Fruit fly (Drosophila melanogaster) whole organism, embryonic: ENCODE data around the gene CG1213.

Source experiments
- Awh ChIP-seq: fragments of 200-800 bp; sonication (Bioruptor generic); IDR thresholded peaks from 2 replicates; pipeline ENCODE4, ENCODE4 v1.3.6; 2022; ENCODE audit warnings: missing biosample characterization, missing genetic modification characterization
- Blimp-1 ChIP-seq: fragments of 200-800 bp; sonication (Bioruptor generic); optimal IDR thresholded peaks from 3 replicates; lab custom pipeline; 2018; ENCODE audit warnings: missing biosample characterization, missing genetic modification characterization, mild to moderate bottlenecking, moderate library complexity, missing genetic modification reagents
- CG13894 ChIP-seq: fragments of 200-800 bp; sonication (Bioruptor generic); optimal IDR thresholded peaks from 3 replicates; lab custom pipeline; 2018; ENCODE audit warnings: missing biosample characterization, mild to moderate bottlenecking, missing genetic modification characterization, moderate library complexity
- CG14441 ChIP-seq: fragments of 200-800 bp; sonication (Bioruptor generic); IDR thresholded peaks from 2 replicates; pipeline ENCODE4 v1.3.6; 2022; ENCODE audit warnings: missing biosample characterization, missing genetic modification characterization
- CG14860 ChIP-seq: fragments of 200-800 bp; sonication (Bioruptor generic); IDR thresholded peaks from 3 replicates; pipeline ENCODE4 v1.3.6; 2022; ENCODE audit warnings: missing biosample characterization, missing genetic modification characterization; ENCODE audit not compliant: partially characterized antibody
- CG15269 ChIP-seq: fragments of 200-800 bp; sonication (Bioruptor generic); optimal IDR thresholded peaks from 2 replicates; lab custom pipeline; 2018; ENCODE audit warnings: missing biosample characterization, mild to moderate bottlenecking, missing genetic modification characterization, moderate library complexity
- CG1647 ChIP-seq: fragments of 200-800 bp; sonication (Bioruptor generic); optimal IDR thresholded peaks from 3 replicates; lab custom pipeline; 2016; ENCODE audit warnings: missing biosample characterization, missing genetic modification characterization
- CG16863 ChIP-seq: fragments of 200-800 bp; sonication (Bioruptor generic); optimal IDR thresholded peaks from 3 replicates; lab custom pipeline; 2016; ENCODE audit warnings: missing biosample characterization, missing genetic modification characterization
- CG2678 ChIP-seq: fragments of 200-800 bp; sonication (Bioruptor generic); optimal IDR thresholded peaks from 3 replicates; lab custom pipeline; 2019; ENCODE audit warnings: missing biosample characterization, mild to moderate bottlenecking, missing genetic modification characterization, moderate library complexity
- CG2889 ChIP-seq: fragments of 200-800 bp; sonication (Bioruptor generic); IDR thresholded peaks from 3 replicates; pipeline ENCODE4 v1.3.6; 2022; ENCODE audit warnings: missing biosample characterization, missing genetic modification characterization
- CG31224 ChIP-seq: fragments of 200-800 bp; sonication (Bioruptor generic); IDR thresholded peaks from 2 replicates; pipeline ENCODE4 v1.3.6; 2022; ENCODE audit warnings: missing biosample characterization, missing genetic modification characterization
- CG31388 ChIP-seq: fragments of 200-800 bp; sonication (Bioruptor generic); optimal IDR thresholded peaks from 2 replicates; lab custom pipeline; 2016; ENCODE audit warnings: missing biosample characterization, missing genetic modification characterization
- CG6272 ChIP-seq: fragments of 200-800 bp; sonication (Bioruptor generic); IDR thresholded peaks from 2 replicates; pipeline ENCODE4 v1.3.6; 2022; ENCODE audit warnings: missing biosample characterization, missing genetic modification characterization
- CG7556 ChIP-seq: fragments of 200-800 bp; sonication (Bioruptor generic); optimal IDR thresholded peaks from 2 replicates; lab custom pipeline; 2017; ENCODE audit warnings: missing biosample characterization, mild to moderate bottlenecking, missing genetic modification characterization
- CG7786 ChIP-seq: fragments of 200-800 bp; sonication (Bioruptor generic); optimal IDR thresholded peaks from 2 replicates; lab custom pipeline; 2016; ENCODE audit warnings: missing biosample characterization, missing genetic modification characterization
- CG9932 ChIP-seq: fragments of 200-800 bp; sonication (Bioruptor generic); IDR thresholded peaks from 2 replicates; pipeline ENCODE4 v1.3.6; 2022; ENCODE audit warnings: missing biosample characterization, missing genetic modification characterization
- CrebB ChIP-seq: fragments of 200-800 bp; sonication (Bioruptor generic); optimal IDR thresholded peaks from 3 replicates; lab custom pipeline; 2018; ENCODE audit warnings: missing biosample characterization, mild to moderate bottlenecking, missing genetic modification characterization
- D19B ChIP-seq: fragments of 200-800 bp; sonication (Bioruptor generic); optimal IDR thresholded peaks from 2 replicates; lab custom pipeline; 2017; ENCODE audit warnings: missing biosample characterization, mild to moderate bottlenecking, missing genetic modification characterization
- Dll ChIP-seq: fragments of 200-800 bp; sonication (Bioruptor generic); IDR thresholded peaks from 4 replicates; pipeline ENCODE4 v1.3.6; 2022; ENCODE audit warnings: missing biosample characterization, missing genetic modification characterization; ENCODE audit not compliant: partially characterized antibody
- Drgx ChIP-seq: fragments of 200-800 bp; sonication (Bioruptor generic); IDR thresholded peaks from 2 replicates; pipeline ENCODE4 v1.3.6; 2022; ENCODE audit warnings: missing biosample characterization, missing genetic modification characterization
- Fer1 ChIP-seq: fragments of 200-800 bp; sonication (Bioruptor generic); optimal IDR thresholded peaks from 2 replicates; lab custom pipeline; 2017; ENCODE audit warnings: missing biosample characterization, mild to moderate bottlenecking, missing genetic modification characterization
- Hr39 ChIP-seq: fragments of >200 bp; optimal IDR thresholded peaks from 2 replicates; lab custom pipeline; 2017
- Med ChIP-seq: fragments of 200-800 bp; sonication (Bioruptor generic); peaks from one replicate; lab custom pipeline; 2016; ENCODE audit warnings: missing biosample characterization, missing genetic modification characterization, mild to moderate bottlenecking, inconsistent platforms, moderate library complexity
- Meics ChIP-seq: fragments of 200-800 bp; sonication (Bioruptor generic); optimal IDR thresholded peaks from 2 replicates; lab custom pipeline; 2017; ENCODE audit warnings: missing biosample characterization, mild to moderate bottlenecking, missing genetic modification characterization
- Myb ChIP-seq: fragments of 200-800 bp; sonication (Bioruptor generic); optimal IDR thresholded peaks from 2 replicates; lab custom pipeline; 2016; ENCODE audit warnings: missing biosample characterization, missing genetic modification characterization
- Nf-YA ChIP-seq: fragments of 200-800 bp; sonication (Bioruptor generic); IDR thresholded peaks from 2 replicates; pipeline ENCODE4 v1.3.6; 2022; ENCODE audit warnings: missing biosample characterization, missing genetic modification characterization
- Rfx ChIP-seq: fragments of 200-800 bp; sonication (Bioruptor generic); IDR thresholded peaks from 2 replicates; pipeline ENCODE4 v1.3.6; 2022; ENCODE audit warnings: missing biosample characterization, missing genetic modification characterization
- Xrp1 ChIP-seq: fragments of 200-800 bp; sonication (Bioruptor generic); IDR thresholded peaks from 2 replicates; pipeline ENCODE4 v1.3.6; 2022; ENCODE audit warnings: missing biosample characterization, missing genetic modification characterization
- bcd ChIP-seq: fragments of 200-800 bp; sonication (Bioruptor generic); optimal IDR thresholded peaks from 2 replicates; lab custom pipeline; 2017; ENCODE audit warnings: missing biosample characterization, mild to moderate bottlenecking, missing genetic modification characterization
- ci ChIP-seq: fragments of 200-800 bp; sonication (Bioruptor generic); IDR thresholded peaks from 3 replicates; pipeline ENCODE4 v1.3.6; 2022; ENCODE audit warnings: missing biosample characterization, missing genetic modification characterization
- corto ChIP-seq: fragments of 200-800 bp; sonication (Bioruptor generic); optimal IDR thresholded peaks from 2 replicates; lab custom pipeline; 2016; ENCODE audit warnings: missing biosample characterization, mild to moderate bottlenecking, missing genetic modification characterization, moderate library complexity
- disco-r ChIP-seq: fragments of 200-800 bp; sonication (Bioruptor generic); optimal IDR thresholded peaks from 2 replicates; lab custom pipeline; 2016; ENCODE audit warnings: missing biosample characterization, missing genetic modification characterization
- dmrt99B ChIP-seq: fragments of 200-800 bp; sonication (Bioruptor generic); optimal IDR thresholded peaks from 2 replicates; lab custom pipeline; 2018; ENCODE audit warnings: missing biosample characterization, mild to moderate bottlenecking, missing genetic modification characterization, moderate library complexity
- esg ChIP-seq: fragments of 200-800 bp; sonication (Bioruptor generic); conservative IDR thresholded peaks from 2 replicates; pipeline ENCODE4 v1.3.6; 2022; ENCODE audit warnings: missing biosample characterization, missing genetic modification characterization
- gcm2 ChIP-seq: fragments of 200-800 bp; sonication (Bioruptor generic); optimal IDR thresholded peaks from 2 replicates; lab custom pipeline; 2016; ENCODE audit warnings: missing biosample characterization, missing genetic modification characterization
- grau ChIP-seq: fragments of 200-800 bp; optimal IDR thresholded peaks from 3 replicates; lab custom pipeline; 2019; ENCODE audit warnings: missing biosample characterization, mild to moderate bottlenecking, missing genetic modification characterization, moderate library complexity
- hbn ChIP-seq: fragments of 200-800 bp; sonication (Bioruptor generic); IDR thresholded peaks from 2 replicates; pipeline ENCODE4 v1.3.6; 2022; ENCODE audit warnings: missing biosample characterization, missing genetic modification characterization; ENCODE audit not compliant: partially characterized antibody
- hkb ChIP-seq, 2 experiments: fragments of 200-800 bp in 1 of 2; fragments of >200 bp in 1 of 2; sonication (Bioruptor generic) in 1 of 2; IDR thresholded peaks in 1 of 2; optimal IDR thresholded peaks in 1 of 2; 2 replicates each; pipeline versions ENCODE4 v1.3.6 to Lab custom; 2017 to 2022; ENCODE audit warnings: missing biosample characterization in 1 of 2, missing genetic modification characterization in 1 of 2
- kni ChIP-seq: fragments of 200-800 bp; sonication (Bioruptor generic); optimal IDR thresholded peaks from 3 replicates; lab custom pipeline; 2017; ENCODE audit warnings: mild to moderate bottlenecking, missing biosample characterization, missing genetic modification reagents, missing genetic modification characterization
- knrl ChIP-seq: fragments of 200-800 bp; sonication (Bioruptor generic); IDR thresholded peaks from 3 replicates; pipeline ENCODE4 v1.3.6; 2022; ENCODE audit warnings: missing biosample characterization, missing genetic modification characterization; ENCODE audit not compliant: partially characterized antibody
- lab ChIP-seq: fragments of 200-800 bp; sonication (Bioruptor generic); optimal IDR thresholded peaks from 3 replicates; lab custom pipeline; 2017; ENCODE audit warnings: missing biosample characterization, missing genetic modification characterization, mild to moderate bottlenecking, moderate library complexity, missing genetic modification reagents
- pum ChIP-seq: fragments of 200-800 bp; sonication (Bioruptor generic); optimal IDR thresholded peaks from 2 replicates; lab custom pipeline; 2016; ENCODE audit warnings: missing biosample characterization, missing genetic modification characterization
- sisA ChIP-seq: fragments of 200-800 bp; sonication (Bioruptor generic); IDR thresholded peaks from 2 replicates; pipeline ENCODE4 v1.3.6; 2022; ENCODE audit warnings: missing biosample characterization, missing genetic modification characterization
- slbo ChIP-seq: fragments of 200-800 bp; sonication (Bioruptor generic); IDR thresholded peaks from 2 replicates; pipeline ENCODE4 v1.3.6; 2022; ENCODE audit warnings: missing biosample characterization, missing genetic modification characterization
- sob ChIP-seq: fragments of 200-800 bp; sonication (Bioruptor generic); IDR thresholded peaks from 2 replicates; pipeline ENCODE4 v1.3.6; 2022; ENCODE audit warnings: missing biosample characterization, missing genetic modification characterization
- toy ChIP-seq: fragments of 200-800 bp; sonication (Bioruptor generic); IDR thresholded peaks from 2 replicates; pipeline ENCODE4 v1.3.6; 2022; ENCODE audit warnings: missing biosample characterization, missing genetic modification characterization
- ttk ChIP-seq: fragments of 200-800 bp; sonication (Bioruptor generic); IDR thresholded peaks from 2 replicates; pipeline ENCODE4 v2.1.2; 2022; ENCODE audit warnings: missing biosample characterization, missing genetic modification characterization
- twi ChIP-seq: fragments of 200-800 bp; optimal IDR thresholded peaks from 2 replicates; lab custom pipeline; 2019; ENCODE audit warnings: missing biosample characterization, mild to moderate bottlenecking, missing genetic modification characterization, moderate library complexity
- unpg ChIP-seq: fragments of 200-800 bp; sonication (Bioruptor generic); optimal IDR thresholded peaks from 3 replicates; lab custom pipeline; 2018; ENCODE audit warnings: missing biosample characterization, mild to moderate bottlenecking, missing genetic modification characterization, moderate library complexity
- zen ChIP-seq: fragments of 200-800 bp; sonication (Bioruptor generic); optimal IDR thresholded peaks from 3 replicates; lab custom pipeline; 2018; ENCODE audit warnings: missing biosample characterization, mild to moderate bottlenecking, missing genetic modification characterization, moderate library complexity

CG1213 gene

DNA sequence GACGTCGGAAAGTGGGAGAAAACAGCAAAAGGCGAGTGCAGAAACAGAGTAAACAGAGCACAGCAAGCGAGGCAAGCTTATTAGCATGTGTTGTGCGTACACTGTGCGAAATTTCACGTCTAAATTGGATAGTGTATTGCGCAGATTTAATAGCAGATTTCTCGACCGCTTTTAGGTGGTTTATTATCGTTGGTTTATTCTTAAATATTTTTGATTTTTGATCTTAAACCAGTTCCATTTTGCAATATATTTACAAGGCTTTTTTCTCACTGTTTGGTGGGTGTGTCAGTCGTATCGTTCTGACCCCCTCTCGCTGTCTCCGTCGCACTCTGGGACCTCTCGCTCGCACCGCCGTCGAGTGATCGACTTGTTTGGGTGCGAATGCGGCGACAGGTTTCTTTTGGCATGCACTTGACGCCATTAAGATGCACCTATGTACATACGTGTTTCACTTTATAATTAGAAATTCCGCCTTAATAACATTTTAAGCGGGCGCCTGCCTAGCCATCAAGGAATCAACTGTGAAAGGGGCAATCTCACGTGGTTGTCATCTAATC lies 6.9 kb upstream of the CG1213 start:
- TF ChIP-seq Myb (GFP tag; lab: Kevin White, UChicago) (no peak), Hr39 (lab: Kevin White, UChicago) (no peak), Blimp-1 (GFP tag; lab: Kevin White, UChicago) (no peak), ttk (GFP tag; lab: Robert Waterston, UW) (no peak; the same call in 1 of the 2 replicates), Awh (GFP tag; lab: Robert Waterston, UW) (no peak), CG2678 (peak; percentile 15), disco-r (GFP tag; lab: Kevin White, UChicago) (no peak), CG31224 (GFP tag; lab: Robert Waterston, UW) (no peak), corto (GFP tag; lab: Kevin White, UChicago) (peak; percentile 36), twi (tag; lab: Kevin White, UChicago) (no peak), Drgx (peak; percentile 95), pum (GFP tag; lab: Kevin White, UChicago) (no peak), knrl (GFP tag; lab: Robert Waterston, UW) (no peak), Meics (GFP tag; lab: Kevin White, UChicago) (no peak), CG14441 (GFP tag; lab: Robert Waterston, UW) (no peak; the same call in 1 of the 2 replicates), CG13894 (tag; lab: Kevin White, UChicago) (no peak), Med (GFP tag; lab: Kevin White, UChicago) (peak; percentile 83), CG31388 (GFP tag; lab: Kevin White, UChicago) (no peak), CG15269 (tag; lab: Kevin White, UChicago) (peak; percentile 9), grau (tag; lab: Kevin White, UChicago) (peak; percentile 3), zen (tag; lab: Kevin White, UChicago) (no peak), slbo (GFP tag; lab: Robert Waterston, UW) (0 out of 2 replicates have a peak, but pooled peaks have one; percentile 14), hkb (optimal IDR thresholded peaks at IDR 0.05; lab: Kevin White, UChicago) (no peak), hkb (GFP tag; IDR thresholded peaks at IDR 0.05; lab: Robert Waterston, UW) (no peak), CG7556 (GFP tag; lab: Kevin White, UChicago) (no peak), CG7786 (GFP tag; lab: Kevin White, UChicago) (no peak), CG9932 (0 out of 2 replicates have a peak, but pooled peaks have one; percentile 27), CrebB (no peak), CG14860 (GFP tag; lab: Robert Waterston, UW) (no peak), CG6272 (GFP tag; lab: Robert Waterston, UW) (no peak), kni (no peak), sisA (GFP tag; lab: Robert Waterston, UW) (peak; percentile 41; the same call in 1 of the 2 replicates), Nf-YA (GFP tag; lab: Robert Waterston, UW) (no peak), unpg (GFP tag; lab: Kevin White, UChicago) (peak; percentile 24), dmrt99B (tag; lab: Kevin White, UChicago) (peak; percentile 44), Dll (GFP tag; lab: Robert Waterston, UW) (no peak), D19B (no peak), gcm2 (GFP tag; lab: Kevin White, UChicago) (no peak), lab (GFP tag; lab: Kevin White, UChicago) (peak; percentile 32), CG16863 (peak; percentile 6), sob (peak; percentile 27; the same call in 1 of the 2 replicates), Fer1 (GFP tag; lab: Kevin White, UChicago) (no peak), ci (GFP tag; lab: Robert Waterston, UW) (no peak), hbn (GFP tag; lab: Robert Waterston, UW) (no peak), Xrp1 (peak; percentile 30; the same call in 1 of the 2 replicates), esg (GFP tag; lab: Robert Waterston, UW) (0 out of 2 replicates have a peak, but pooled peaks have one; percentile 11), CG1647 (GFP tag; lab: Kevin White, UChicago) (no peak), CG2889 (GFP tag; lab: Robert Waterston, UW) (no peak), toy (GFP tag; lab: Robert Waterston, UW) (no peak), bcd (GFP tag; lab: Kevin White, UChicago) (peak; percentile 5), Rfx (0 out of 2 replicates have a peak, but pooled peaks have one; percentile 25)
